Worm (Caenorhabditis elegans) whole organism, L1 larva: ENCODE data around the gene F10A3.17.
A peak's percentile ranks its signal among the peaks of the same experiment; 100 is the strongest.

Source experiments
- F16B12.6 ChIP-seq: fragments of 150-350 bp; optimal IDR thresholded peaks from 2 replicates; lab custom pipeline; 2014; ENCODE audit warnings: missing biosample characterization, missing genetic modification characterization
- Y116A8C.19 ChIP-seq: sonication (generic microtip); optimal IDR thresholded peaks from 2 replicates; lab custom pipeline; 2016; ENCODE audit warnings: missing compliant biosample characterization, missing genetic modification characterization, borderline replicate concordance
- aly-2 ChIP-seq: fragments of 150-350 bp; optimal IDR thresholded peaks from 2 replicates; lab custom pipeline; 2014; ENCODE audit warnings: missing biosample characterization, missing genetic modification characterization
- ama-1 ChIP-seq: fragments of 150-350 bp; optimal IDR thresholded peaks from 2 replicates; lab custom pipeline; 2014
- blmp-1 ChIP-seq: fragments of 150-350 bp; optimal IDR thresholded peaks from 2 replicates; lab custom pipeline; 2014; ENCODE audit warnings: missing biosample characterization, missing genetic modification characterization
- ceh-82 ChIP-seq, 3 experiments: fragments of 150-350 bp in 1 of 3; sonication (generic microtip) in 2 of 3; optimal IDR thresholded peaks; 2 replicates each; lab custom pipeline; 2014 to 2017; ENCODE audit warnings: missing biosample characterization in 3 of 3, missing genetic modification characterization in 3 of 3
- ceh-90 ChIP-seq: sonication (generic microtip); optimal IDR thresholded peaks from 2 replicates; lab custom pipeline; 2016; ENCODE audit warnings: missing genetic modification characterization, missing compliant biosample characterization
- efl-1 ChIP-seq, 4 experiments: fragments of 150-350 bp; optimal IDR thresholded peaks in 3 of 4; peaks in 1 of 4; 1 replicate in 1 of 4; 2 replicates in 3 of 4; lab custom pipeline; 2014; ENCODE audit warnings: missing biosample characterization in 2 of 4, missing genetic modification characterization in 2 of 4, missing genetic modification reagents in 2 of 4
- egl-13 ChIP-seq: sonication (generic microtip); optimal IDR thresholded peaks from 2 replicates; lab custom pipeline; 2016; ENCODE audit warnings: missing genotype, missing genetic modification reagents, missing genetic modification characterization, missing compliant biosample characterization
- elt-2 ChIP-seq: sonication (generic microtip); optimal IDR thresholded peaks from 2 replicates; lab custom pipeline; 2016; ENCODE audit warnings: missing genetic modification characterization, mild to moderate bottlenecking, inconsistent platforms, missing compliant biosample characterization, missing genetic modification reagents
- ets-5 ChIP-seq: fragments of 200-800 bp; sonication (Bioruptor generic); IDR thresholded peaks from 2 replicates; pipeline ENCODE4 v1.3.6; 2022; ENCODE audit warnings: missing genetic modification characterization, missing compliant biosample characterization
- fkh-4 ChIP-seq: sonication (generic microtip); optimal IDR thresholded peaks from 2 replicates; lab custom pipeline; 2016; ENCODE audit warnings: missing compliant biosample characterization, missing genetic modification characterization, borderline replicate concordance
- grh-1 ChIP-seq: fragments of 200-800 bp; sonication (Bioruptor generic); IDR thresholded peaks from 2 replicates; pipeline ENCODE4 v1.3.6; 2022; ENCODE audit warnings: missing genetic modification reagents, missing genetic modification characterization, missing compliant biosample characterization
- hlh-17 ChIP-seq: fragments of 200-800 bp; sonication (Bioruptor generic); optimal IDR thresholded peaks from 2 replicates; lab custom pipeline; 2018; ENCODE audit warnings: missing genetic modification characterization, mild to moderate bottlenecking, missing compliant biosample characterization, moderate library complexity, borderline replicate concordance
- hlh-4 ChIP-seq: sonication (generic microtip); optimal IDR thresholded peaks from 2 replicates; lab custom pipeline; 2016; ENCODE audit warnings: mild to moderate bottlenecking, missing genetic modification characterization, missing compliant biosample characterization
- hpl-2 ChIP-seq: fragments of 150-350 bp; optimal IDR thresholded peaks from 2 replicates; lab custom pipeline; 2014; ENCODE audit warnings: missing biosample characterization, missing genetic modification reagents, missing genetic modification characterization
- isw-1 ChIP-seq: fragments of 200-800 bp; sonication (Bioruptor generic); IDR thresholded peaks from 2 replicates; pipeline ENCODE4 v1.3.6; 2022; ENCODE audit warnings: missing genetic modification characterization, missing compliant biosample characterization
- jun-1 ChIP-seq: fragments of 150-350 bp; optimal IDR thresholded peaks from 2 replicates; lab custom pipeline; 2014; ENCODE audit warnings: missing biosample characterization, missing genetic modification reagents, missing genetic modification characterization
- lin-13 ChIP-seq: fragments of 150-350 bp; optimal IDR thresholded peaks from 2 replicates; lab custom pipeline; 2014; ENCODE audit warnings: missing biosample characterization, missing genetic modification reagents, missing genetic modification characterization
- lin-14 ChIP-seq: fragments of 200-800 bp; sonication (Bioruptor generic); optimal IDR thresholded peaks from 2 replicates; lab custom pipeline; 2018; ENCODE audit warnings: mild to moderate bottlenecking, missing genetic modification characterization, moderate library complexity, missing compliant biosample characterization
- lin-35 ChIP-seq, 2 experiments: fragments of 150-350 bp; optimal IDR thresholded peaks; 2 replicates each; lab custom pipeline; 2014; ENCODE audit warnings: missing biosample characterization in 2 of 2, missing genetic modification characterization in 2 of 2, missing genetic modification reagents in 2 of 2
- mdl-1 ChIP-seq, 2 experiments: fragments of 150-350 bp; optimal IDR thresholded peaks; 2 replicates each; lab custom pipeline; 2014 to 2017; ENCODE audit warnings: missing biosample characterization in 2 of 2, missing genetic modification characterization in 2 of 2, inconsistent platforms in 1 of 2
- mef-2 ChIP-seq: fragments of 150-350 bp; optimal IDR thresholded peaks from 2 replicates; lab custom pipeline; 2014; ENCODE audit warnings: missing biosample characterization, missing genetic modification characterization
- mep-1 ChIP-seq: fragments of 150-350 bp; optimal IDR thresholded peaks from 2 replicates; lab custom pipeline; 2014; ENCODE audit warnings: missing biosample characterization, missing genetic modification characterization
- nhr-11 ChIP-seq: fragments of 150-350 bp; optimal IDR thresholded peaks from 2 replicates; lab custom pipeline; 2014; ENCODE audit warnings: missing biosample characterization, missing genetic modification characterization
- nhr-237 ChIP-seq: fragments of 150-350 bp; optimal IDR thresholded peaks from 2 replicates; lab custom pipeline; 2014; ENCODE audit warnings: missing biosample characterization, missing genetic modification characterization
- nhr-47 ChIP-seq: sonication (generic microtip); optimal IDR thresholded peaks from 2 replicates; lab custom pipeline; 2016; ENCODE audit warnings: mild to moderate bottlenecking, missing genetic modification characterization, moderate library complexity, missing compliant biosample characterization
- nhr-71 ChIP-seq: sonication (generic microtip); optimal IDR thresholded peaks from 2 replicates; lab custom pipeline; 2016; ENCODE audit warnings: mild to moderate bottlenecking, missing genetic modification characterization, moderate library complexity, missing compliant biosample characterization
- nhr-77 ChIP-seq: fragments of 150-350 bp; optimal IDR thresholded peaks from 2 replicates; lab custom pipeline; 2014; ENCODE audit warnings: missing biosample characterization, missing genetic modification characterization
- nhr-84 ChIP-seq: sonication (generic microtip); optimal IDR thresholded peaks from 2 replicates; lab custom pipeline; 2017; ENCODE audit warnings: missing biosample characterization, missing genetic modification characterization
- nhr-85 ChIP-seq: sonication (generic microtip); peaks from one replicate; lab custom pipeline; 2016; ENCODE audit warnings: missing genetic modification characterization, inconsistent platforms, missing compliant biosample characterization
- pax-3 ChIP-seq: fragments of 200-800 bp; sonication (Bioruptor generic); optimal IDR thresholded peaks from 2 replicates; lab custom pipeline; 2018; ENCODE audit warnings: mild to moderate bottlenecking, missing genetic modification characterization, moderate library complexity, missing compliant biosample characterization
- rnt-1 ChIP-seq: sonication (generic microtip); optimal IDR thresholded peaks from 2 replicates; lab custom pipeline; 2016; ENCODE audit warnings: mild to moderate bottlenecking, missing genetic modification characterization, moderate library complexity, missing compliant biosample characterization
- skn-1 ChIP-seq: fragments of 150-350 bp; optimal IDR thresholded peaks from 2 replicates; lab custom pipeline; 2014; ENCODE audit warnings: missing biosample characterization, missing genetic modification characterization
- sptf-1 ChIP-seq: fragments of 150-350 bp; optimal IDR thresholded peaks from 2 replicates; lab custom pipeline; 2014; ENCODE audit warnings: missing biosample characterization, missing genetic modification characterization
- swsn-7 ChIP-seq: sonication (generic microtip); optimal IDR thresholded peaks from 2 replicates; lab custom pipeline; 2016; ENCODE audit warnings: missing genetic modification characterization, missing compliant biosample characterization
- tbx-2 ChIP-seq: sonication (generic microtip); optimal IDR thresholded peaks from 2 replicates; lab custom pipeline; 2016; ENCODE audit warnings: missing genetic modification characterization, missing compliant biosample characterization
- unc-130 ChIP-seq: fragments of 150-350 bp; optimal IDR thresholded peaks from 2 replicates; lab custom pipeline; 2017; ENCODE audit warnings: missing biosample characterization, missing genetic modification characterization, inconsistent platforms
- unc-86 ChIP-seq: sonication (generic microtip); optimal IDR thresholded peaks from 2 replicates; lab custom pipeline; 2016; ENCODE audit warnings: missing genetic modification characterization, missing compliant biosample characterization
- unc-98 ChIP-seq: fragments of 200-800 bp; sonication (Bioruptor generic); IDR thresholded peaks from 2 replicates; pipeline ENCODE4 v1.3.6; 2022; ENCODE audit warnings: missing genetic modification characterization, missing compliant biosample characterization
- vab-15 ChIP-seq: sonication (generic microtip); optimal IDR thresholded peaks from 2 replicates; lab custom pipeline; 2017; ENCODE audit warnings: missing genotype, mild to moderate bottlenecking, missing genetic modification characterization, missing compliant biosample characterization
- zag-1 ChIP-seq: fragments of 150-350 bp; optimal IDR thresholded peaks from 2 replicates; lab custom pipeline; 2014; ENCODE audit warnings: missing biosample characterization, missing genetic modification characterization
- zip-4 ChIP-seq: fragments of 200-800 bp; sonication (Bioruptor generic); optimal IDR thresholded peaks from 2 replicates; lab custom pipeline; 2018; ENCODE audit warnings: mild to moderate bottlenecking, missing genetic modification characterization, moderate library complexity, missing compliant biosample characterization
- ztf-11 ChIP-seq, 2 experiments: sonication (generic microtip); optimal IDR thresholded peaks; 2 replicates each; lab custom pipeline; 2016 to 2017; ENCODE audit warnings: missing genetic modification characterization in 2 of 2, missing biosample characterization in 1 of 2, missing compliant biosample characterization in 1 of 2
- ztf-4 ChIP-seq: fragments of 150-350 bp; optimal IDR thresholded peaks from 2 replicates; lab custom pipeline; 2014; ENCODE audit warnings: missing biosample characterization, missing genetic modification characterization

The F10A3.17 gene

ce11 chrV:16169026-16169425, 9.5 kb upstream of the F10A3.17 start, which contains the start of gene str-111:
TSS of gene str-111 (minus strand) at chrV:16169126.
- TF ChIP-seq hlh-4 (tag; lab: Kevin White, UChicago) (peak; percentile 65), aly-2 (tag; lab: Kevin White, UChicago) (no peak), nhr-84 (tag; lab: Kevin White, UChicago) (no peak)
- TF ChIP-seq, all 84 proteins: peak for 1

ce11 chrV:16165936-16166335, 6.4 kb upstream of the F10A3.17 start, which contains the start of gene str-108:
TSS of gene str-108 (plus strand) at chrV:16166236.
- TF ChIP-seq swsn-7 (tag; lab: Kevin White, UChicago) (no peak), hlh-17 (no peak), ets-5 (GFP tag; lab: Robert Waterston, UW) (no peak), nhr-237 (tag; lab: Kevin White, UChicago) (no peak), mdl-1 (tag; optimal IDR thresholded peaks at IDR 0.05; lab: Kevin White, UChicago) (no peak), isw-1 (no peak), elt-2 (tag; lab: Kevin White, UChicago) (no peak)

- TF ChIP-seq ceh-90 (no peak), ama-1 (lab: Kevin White, UChicago) (no peak), isw-1 (no peak)
These were observed 4.2 kb upstream of the F10A3.17 start, which contains the start of gene F10A3.12 for ce11 chrV:16163719-16164118. TSS of gene F10A3.12 (plus strand) at chrV:16164019.

- TF ChIP-seq vab-15 (tag; lab: Kevin White, UChicago): no peak
- no peak for TF ChIP-seq hpl-2
- no peak for TF ChIP-seq nhr-11 (tag; lab: Kevin White, UChicago)
- TF ChIP-seq tbx-2 (tag; lab: Kevin White, UChicago): no peak
- TF ChIP-seq lin-13: no peak
- no peak for TF ChIP-seq zag-1 (tag; lab: Kevin White, UChicago)
- TF ChIP-seq unc-98: no peak
- no peak for TF ChIP-seq rnt-1 (tag; lab: Kevin White, UChicago)
- TF ChIP-seq nhr-47 (tag; lab: Kevin White, UChicago): no peak
- TF ChIP-seq nhr-71 (tag; lab: Kevin White, UChicago): no peak
- TF ChIP-seq Y116A8C.19 (tag; lab: Kevin White, UChicago): no peak
- no peak for TF ChIP-seq nhr-77 (tag; lab: Kevin White, UChicago)
- TF ChIP-seq nhr-85 (tag; lab: Kevin White, UChicago): no peak
- no peak for TF ChIP-seq unc-86 (tag; lab: Kevin White, UChicago)
- no peak for TF ChIP-seq lin-14 (GFP tag; lab: Kevin White, UChicago)
- no peak for TF ChIP-seq lin-35 (GFP tag; optimal IDR thresholded peaks at IDR 0.05; lab: Kevin White, UChicago)
- TF ChIP-seq, all 84 proteins: peak for 0
These were observed 2.7 kb upstream of the F10A3.17 start, which contains the start of the genes str-109 and F10A3.11 for ce11 chrV:16162124-16162735. TSS of gene str-109 (minus strand) at chrV:16162224. TSS of gene F10A3.11 (plus strand) at chrV:16162685.

- TF ChIP-seq blmp-1 (tag; lab: Kevin White, UChicago) (no peak), aly-2 (tag; lab: Kevin White, UChicago) (no peak), skn-1 (tag; lab: Kevin White, UChicago) (peak; percentile 2), egl-13 (no peak), efl-1 (optimal IDR thresholded peaks at IDR 0.05; lab: Kevin White, UChicago) (peak in 1 of 2 experiments; percentile 9), efl-1 (GFP tag; optimal IDR thresholded peaks at IDR 0.05 in 1 of 2; lab: Kevin White, UChicago) (peak in 1 of 2 experiments; percentile 4), grh-1 (GFP tag; lab: Robert Waterston, UW) (no peak), elt-2 (tag; lab: Kevin White, UChicago) (peak; percentile 24), fkh-4 (no peak), nhr-84 (tag; lab: Kevin White, UChicago) (no peak), sptf-1 (tag; lab: Kevin White, UChicago) (no peak), nhr-77 (tag; lab: Kevin White, UChicago) (no peak), mep-1 (tag; lab: Kevin White, UChicago) (no peak), F16B12.6 (tag; lab: Kevin White, UChicago) (no peak), ztf-11 (tag; optimal IDR thresholded peaks at IDR 0.05; lab: Kevin White, UChicago) (no peak), ceh-82 (tag; optimal IDR thresholded peaks at IDR 0.05; lab: Kevin White, UChicago) (no peak), mef-2 (no peak), zip-4 (GFP tag; lab: Kevin White, UChicago) (peak; percentile 79), ztf-4 (tag; lab: Kevin White, UChicago) (no peak), pax-3 (tag; lab: Kevin White, UChicago) (no peak), unc-130 (tag; lab: Kevin White, UChicago) (no peak), jun-1 (tag; lab: Kevin White, UChicago) (no peak)
These were observed 593 bp upstream of the F10A3.17 start for ce11 chrV:16160087-16160486.
